Worm (Caenorhabditis elegans): ENCODE data around the gene Y82E9BR.8.

ce11 chrIII:1311367-1311766 lies 46.5 kb downstream of the Y82E9BR.8 start:
- no peak for TF ChIP-seq lin-13 (GFP tag; optimal IDR thresholded peaks at IDR 0.05)
- no peak for TF ChIP-seq rbr-2 (tag; optimal IDR thresholded peaks at IDR 0.05)
- TF ChIP-seq nhr-77 (tag; optimal IDR thresholded peaks at IDR 0.05), result no peak
- TF ChIP-seq lsy-2 (tag; optimal IDR thresholded peaks at IDR 0.05), result no peak
- TF ChIP-seq ZK546.5 (tag; optimal IDR thresholded peaks at IDR 0.05), result no peak
- TF ChIP-seq aly-2 (tag; optimal IDR thresholded peaks at IDR 0.05), result no peak
- no peak for TF ChIP-seq ceh-82 (tag; optimal IDR thresholded peaks at IDR 0.05)
- no peak for TF ChIP-seq unc-130 (GFP tag; optimal IDR thresholded peaks at IDR 0.05)
- no peak for TF ChIP-seq duxl-1 (tag; optimal IDR thresholded peaks at IDR 0.05; ENCODE audit: poor library complexity)

Measured in whole organism, L4 larva.